Fruit fly (Drosophila melanogaster): Measurements from ENCODE around the gene CG1824.

dm6 chrX:12546119-12546518 is 49.3 kb downstream of the CG1824 start:
- TF ChIP-seq CG12768 (GFP tag; optimal IDR thresholded peaks at IDR 0.05) (no peak), pad (GFP tag; optimal IDR thresholded peaks at IDR 0.05) (no peak), cnc (optimal IDR thresholded peaks at IDR 0.05) (no peak), tj (GFP tag; optimal IDR thresholded peaks at IDR 0.05) (no peak)

Measured in whole organism, adult.